Worm (Caenorhabditis elegans) whole organism, midembryonic: Measurements from ENCODE around the gene frpr-4.

Experiments
- cog-1 ChIP-seq: sonication (generic microtip); optimal IDR thresholded peaks from 2 replicates; lab custom pipeline; 2016; ENCODE audit warnings: missing genetic modification characterization, missing compliant biosample characterization
- flt-1 ChIP-seq: fragments of 200-800 bp; sonication (Bioruptor generic); IDR thresholded peaks from 2 replicates; pipeline ENCODE4 v1.3.6; 2022; ENCODE audit warnings: missing genetic modification characterization, missing compliant biosample characterization
- klf-2 ChIP-seq: fragments of 200-800 bp; sonication (Bioruptor generic); conservative IDR thresholded peaks from 2 replicates; pipeline ENCODE4 v1.3.6; 2022; ENCODE audit warnings: missing genetic modification reagents, missing genetic modification characterization, missing compliant biosample characterization
- med-1 ChIP-seq: sonication (generic microtip); optimal IDR thresholded peaks from 2 replicates; lab custom pipeline; 2017; ENCODE audit warnings: missing genetic modification characterization, mild to moderate bottlenecking, missing compliant biosample characterization, antibody characterized with exemption, missing genetic modification reagents; ENCODE audit not compliant: insufficient read depth
- ref-1 ChIP-seq: fragments of 200-800 bp; sonication (Bioruptor generic); conservative IDR thresholded peaks from 2 replicates; pipeline ENCODE4 v1.3.6; 2022; ENCODE audit warnings: missing genetic modification reagents, missing genetic modification characterization, missing compliant biosample characterization
- tab-1 ChIP-seq: fragments of 200-800 bp; sonication (Bioruptor generic); IDR thresholded peaks from 2 replicates; pipeline ENCODE4 v1.3.6; 2022; ENCODE audit warnings: missing genetic modification characterization, missing compliant biosample characterization
- ztf-23 ChIP-seq: fragments of 200-800 bp; sonication (Bioruptor generic); IDR thresholded peaks from 2 replicates; pipeline ENCODE4 v1.3.6; 2022; ENCODE audit warnings: missing genetic modification reagents, missing genetic modification characterization, missing compliant biosample characterization
- ztf-29 ChIP-seq: fragments of 200-800 bp; sonication (Bioruptor generic); IDR thresholded peaks from 2 replicates; pipeline ENCODE4 v1.3.6; 2022; ENCODE audit warnings: missing genetic modification reagents, missing genetic modification characterization, missing compliant biosample characterization

DNA sequence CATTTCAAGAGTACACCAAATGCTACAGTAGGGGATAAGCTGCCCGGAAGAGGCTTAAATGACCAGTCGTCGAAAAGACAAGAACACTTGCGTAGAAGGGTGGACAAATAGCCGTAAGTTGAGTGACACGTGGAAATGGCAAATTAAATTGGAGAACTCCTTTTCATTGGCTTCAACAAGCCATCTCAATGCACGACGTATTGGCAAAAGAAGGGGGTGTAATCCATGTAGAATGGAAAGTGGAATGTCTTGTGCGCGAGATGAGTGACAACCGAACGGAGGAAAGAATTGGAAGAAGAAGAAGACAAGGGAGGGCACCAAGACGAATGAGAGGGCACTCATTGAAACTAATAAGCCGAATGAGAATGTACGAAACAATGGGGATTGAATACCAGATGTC lies 26.7 kb downstream of the frpr-4 start:
- TF ChIP-seq flt-1 (GFP tag; lab: Robert Waterston, UW) = no peak
- no peak for TF ChIP-seq ref-1
- no peak for TF ChIP-seq cog-1 (tag; lab: Kevin White, UChicago)
- no peak for TF ChIP-seq ztf-29 (GFP tag; lab: Robert Waterston, UW)
- TF ChIP-seq med-1 = no peak
- no peak for TF ChIP-seq klf-2 (GFP tag; lab: Robert Waterston, UW)
- TF ChIP-seq ztf-23 (GFP tag; lab: Robert Waterston, UW) = no peak
- TF ChIP-seq tab-1 (GFP tag; lab: Robert Waterston, UW) = 0 out of 2 replicates have a peak, but pooled peaks have one; percentile 41
